Worm (Caenorhabditis elegans): ENCODE measurements around the gene lev-1.

DNA sequence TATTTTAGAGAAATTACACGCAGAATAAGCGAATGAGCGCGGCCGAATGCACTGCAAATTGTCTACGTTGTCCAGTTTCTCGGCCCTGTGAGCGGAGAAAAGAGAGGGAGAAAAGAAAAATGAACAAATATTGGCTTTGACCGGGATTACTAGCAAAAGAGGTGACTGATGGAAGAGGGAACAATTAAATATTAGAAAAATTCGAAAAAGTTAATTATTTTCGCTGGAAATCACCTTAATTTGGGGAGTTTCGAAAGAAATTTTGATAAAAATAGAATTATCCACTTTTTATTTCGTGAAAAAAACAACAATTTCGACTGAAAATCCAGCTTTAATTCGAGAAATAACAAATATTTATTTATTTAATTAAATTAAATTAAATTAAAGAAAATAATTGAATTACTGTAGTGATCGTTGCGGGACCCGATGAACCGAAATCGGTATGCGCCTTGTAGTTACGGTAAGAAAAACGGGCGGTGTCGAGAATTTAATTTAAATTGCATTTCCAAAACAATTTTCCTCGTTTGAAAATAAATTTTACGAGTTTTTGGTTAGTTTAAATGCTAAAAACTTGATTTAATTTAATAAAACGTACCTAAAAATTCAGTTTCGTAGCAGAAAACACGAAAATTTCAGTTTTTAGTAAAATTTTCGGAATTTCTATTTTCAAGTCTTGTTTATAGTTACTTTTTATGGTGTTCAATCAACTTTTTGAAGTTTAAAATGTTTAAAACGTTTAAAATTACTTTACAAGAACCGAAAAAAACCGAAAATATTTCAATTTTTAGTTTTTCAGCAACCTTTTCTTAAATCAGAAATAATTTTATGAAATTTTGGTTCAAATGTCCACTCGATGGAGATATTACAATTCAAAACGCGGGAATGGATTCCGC, 24.6 kb downstream of the lev-1 start, which contains the start of the genes crld-1 and msh-5:
- TF ChIP-seq unc-62 (GFP tag; optimal IDR thresholded peaks at IDR 0.05) (no peak), sptf-1 (tag; optimal IDR thresholded peaks at IDR 0.05) (no peak), lin-13 (tag; optimal IDR thresholded peaks at IDR 0.05) (no peak), snpc-4 (tag; optimal IDR thresholded peaks at IDR 0.05) (no peak), elt-3 (tag; optimal IDR thresholded peaks at IDR 0.05) (no peak), ztf-11 (tag; optimal IDR thresholded peaks at IDR 0.05) (no peak), blmp-1 (tag; optimal IDR thresholded peaks at IDR 0.05) (no peak)
